Worm (Caenorhabditis elegans): ENCODE measurements around the gene C45G9.9.

C45G9.9 gene

DNA sequence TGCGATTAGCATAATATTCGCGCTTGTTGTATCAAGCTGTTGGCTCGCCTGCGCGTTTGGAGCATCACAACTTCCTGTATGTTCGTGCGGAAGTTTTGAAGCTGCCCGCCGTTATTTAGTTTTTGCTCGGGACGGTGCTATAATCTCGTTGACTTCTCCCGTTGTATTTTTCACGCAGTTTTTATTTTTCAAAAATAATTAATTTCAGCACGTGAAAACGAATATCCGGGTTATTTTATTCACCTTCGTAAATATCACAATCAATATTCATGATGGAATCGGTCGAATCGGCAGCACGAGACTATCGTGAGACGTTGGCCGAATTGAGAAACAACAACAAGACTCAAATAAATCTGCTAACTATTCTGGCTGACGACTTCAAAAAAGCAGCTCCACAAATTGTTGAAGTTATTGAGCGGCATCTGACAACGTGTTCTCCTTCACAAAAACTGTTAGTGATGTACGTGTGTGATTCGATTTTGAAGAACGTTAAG, 30.4 kb downstream of the C45G9.9 start:
- TF ChIP-seq ama-1 (optimal IDR thresholded peaks at IDR 0.05), result peak; percentile 62
- no peak for TF ChIP-seq hmbx-1 (tag; optimal IDR thresholded peaks at IDR 0.05)
- no peak for TF ChIP-seq pes-1 (GFP tag; IDR thresholded peaks at IDR 0.05)
- no peak for TF ChIP-seq hmg-4 (GFP tag; optimal IDR thresholded peaks at IDR 0.05)
- no peak for TF ChIP-seq tbx-11 (GFP tag; IDR thresholded peaks at IDR 0.05)
- no peak for TF ChIP-seq sea-1 (GFP tag; conservative IDR thresholded peaks at IDR 0.05)
- TF ChIP-seq B0310.2 (tag; optimal IDR thresholded peaks at IDR 0.05), result no peak

DNA sequence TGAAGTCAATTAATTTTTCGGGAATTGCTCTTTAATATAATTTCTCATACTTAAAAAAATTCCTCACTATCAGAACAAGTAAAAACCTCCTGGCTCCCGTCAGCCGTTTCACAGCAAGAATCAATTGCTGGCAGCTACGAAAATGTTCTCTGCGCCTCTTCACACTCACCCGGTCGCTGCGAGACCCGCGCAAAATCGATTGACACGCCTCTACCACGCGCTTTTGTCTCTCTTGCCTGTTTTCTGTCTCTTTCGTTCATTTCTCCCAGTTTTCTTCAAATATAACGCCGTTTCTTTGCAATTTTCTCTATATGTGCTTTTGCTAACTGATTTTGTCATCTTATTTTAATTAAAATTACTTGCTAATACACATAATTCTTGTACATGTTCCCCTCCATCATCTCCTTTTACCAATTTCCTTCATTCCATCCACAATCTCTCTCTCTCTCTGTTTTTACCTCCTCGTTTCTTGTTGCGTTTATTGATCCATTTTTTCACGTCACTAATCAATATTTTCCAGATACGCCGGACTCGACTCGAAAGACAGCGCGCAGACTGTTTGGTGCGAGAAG, 31.1 kb downstream of the C45G9.9 start, which contains the start of gene pcf-11:
pcf-11 (plus strand) TSS at position 522 of the 572 bp plus-strand sequence.
- peak; percentile 31 for TF ChIP-seq tra-4 (tag; optimal IDR thresholded peaks at IDR 0.05)
- TF ChIP-seq ets-7 (tag; optimal IDR thresholded peaks at IDR 0.05), result no peak

DNA sequence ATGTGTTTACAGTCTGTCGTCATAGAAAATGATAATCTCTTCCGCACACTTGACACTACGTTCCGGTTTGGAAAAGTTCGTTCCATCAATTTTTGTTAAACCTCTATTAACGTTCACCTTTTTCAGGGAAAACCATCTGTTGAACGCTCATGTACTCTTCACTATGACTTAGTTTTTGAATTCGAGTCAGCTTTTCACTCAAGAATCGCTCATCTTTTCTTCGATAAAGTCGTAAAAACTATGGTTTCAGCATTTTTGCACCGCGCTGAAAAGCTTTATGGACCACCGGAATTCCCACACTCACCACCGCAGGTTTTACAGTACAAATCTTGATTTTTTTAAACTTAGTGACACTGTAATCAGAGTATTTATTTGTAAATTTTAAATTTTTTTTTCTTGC, 32.0 kb downstream of the C45G9.9 start:
- TF ChIP-seq hmbx-1 (tag; optimal IDR thresholded peaks at IDR 0.05), result no peak
- no peak for TF ChIP-seq aly-1 (tag; optimal IDR thresholded peaks at IDR 0.05)
- no peak for TF ChIP-seq tbx-37 (GFP tag; conservative IDR thresholded peaks at IDR 0.05)

DNA sequence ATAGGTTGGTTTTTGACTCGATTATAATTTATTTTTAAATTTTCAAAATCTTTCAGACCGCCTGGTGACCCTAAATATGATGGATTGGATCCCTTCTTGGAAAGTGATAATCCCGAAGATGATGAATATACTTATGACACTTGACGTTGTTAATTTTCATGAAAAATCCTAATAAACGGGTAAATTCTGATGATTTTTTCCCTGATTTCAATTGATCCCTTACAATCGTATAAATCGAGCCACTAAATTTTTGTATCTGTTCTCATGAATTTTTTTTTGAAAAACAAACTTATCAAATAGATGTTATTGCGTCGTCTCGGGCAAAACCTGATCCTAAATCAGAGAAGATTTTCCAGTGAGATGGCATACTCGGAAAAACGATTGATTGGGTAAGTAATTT, 32.6 kb downstream of the C45G9.9 start, which contains the start of gene R144.13:
R144.13 (plus strand) TSS at position 301 of the 400 bp plus-strand sequence.
- TF ChIP-seq ama-1 (optimal IDR thresholded peaks at IDR 0.05) (no peak), ceh-13 (GFP tag; optimal IDR thresholded peaks at IDR 0.05) (no peak), ceh-36 (tag; optimal IDR thresholded peaks at IDR 0.05) (no peak), tbx-11 (GFP tag; IDR thresholded peaks at IDR 0.05) (no peak), hmbx-1 (tag; optimal IDR thresholded peaks at IDR 0.05) (no peak), sea-1 (GFP tag; conservative IDR thresholded peaks at IDR 0.05) (no peak), tra-4 (tag; optimal IDR thresholded peaks at IDR 0.05) (no peak)

DNA sequence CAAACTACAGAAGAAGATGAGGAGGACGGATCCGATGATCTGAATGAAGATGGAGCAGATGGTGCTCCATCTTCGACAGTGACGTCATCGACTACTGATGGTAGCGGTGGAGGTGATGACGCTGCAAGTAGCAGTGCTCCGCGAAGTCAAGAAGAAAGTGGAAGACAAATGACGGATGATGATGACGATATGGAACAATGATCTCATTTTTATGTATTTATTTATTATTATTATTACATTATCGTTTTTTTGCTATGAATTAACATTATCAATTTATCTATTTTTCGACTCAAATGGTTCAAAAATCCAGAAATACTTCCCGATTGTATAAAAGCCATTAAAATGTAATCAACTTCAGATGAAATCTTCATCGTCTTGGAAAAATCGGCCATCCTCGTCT, 33.9 kb downstream of the C45G9.9 start, which contains the start of gene R144.3:
R144.3 (plus strand) TSS at position 301 of the 400 bp plus-strand sequence.
- no peak for TF ChIP-seq ceh-36 (tag; optimal IDR thresholded peaks at IDR 0.05)
- no peak for TF ChIP-seq B0310.2 (tag; optimal IDR thresholded peaks at IDR 0.05)
- TF ChIP-seq tra-4 (tag; optimal IDR thresholded peaks at IDR 0.05), result no peak
- no peak for TF ChIP-seq ama-1 (optimal IDR thresholded peaks at IDR 0.05)

DNA sequence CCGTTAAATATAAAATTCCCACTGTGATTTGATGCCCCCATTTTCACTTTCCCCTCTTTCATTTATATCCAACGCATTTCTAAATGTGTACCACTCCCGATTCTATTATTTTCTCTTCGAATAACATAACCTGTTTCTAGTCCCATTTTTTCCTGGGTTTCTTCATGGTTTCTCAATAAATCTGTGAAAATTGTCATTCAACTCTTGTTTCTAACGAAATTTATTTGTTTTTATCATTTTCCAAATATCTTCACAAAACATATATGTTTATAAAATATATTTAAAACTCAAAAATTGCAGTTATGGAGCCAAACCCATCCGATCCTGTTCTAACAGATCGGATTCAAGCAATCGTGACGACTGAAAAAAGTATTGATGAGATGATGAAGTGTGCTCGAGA, 34.7 kb downstream of the C45G9.9 start, which contains the start of gene mdt-11:
mdt-11 (plus strand) TSS at position 301 of the 400 bp plus-strand sequence.
- TF ChIP-seq B0310.2 (tag; optimal IDR thresholded peaks at IDR 0.05), result no peak
- no peak for TF ChIP-seq flt-1 (GFP tag; IDR thresholded peaks at IDR 0.05)
- no peak for TF ChIP-seq hnd-1 (tag; optimal IDR thresholded peaks at IDR 0.05)
- TF ChIP-seq hmg-4 (GFP tag; optimal IDR thresholded peaks at IDR 0.05), result no peak

DNA sequence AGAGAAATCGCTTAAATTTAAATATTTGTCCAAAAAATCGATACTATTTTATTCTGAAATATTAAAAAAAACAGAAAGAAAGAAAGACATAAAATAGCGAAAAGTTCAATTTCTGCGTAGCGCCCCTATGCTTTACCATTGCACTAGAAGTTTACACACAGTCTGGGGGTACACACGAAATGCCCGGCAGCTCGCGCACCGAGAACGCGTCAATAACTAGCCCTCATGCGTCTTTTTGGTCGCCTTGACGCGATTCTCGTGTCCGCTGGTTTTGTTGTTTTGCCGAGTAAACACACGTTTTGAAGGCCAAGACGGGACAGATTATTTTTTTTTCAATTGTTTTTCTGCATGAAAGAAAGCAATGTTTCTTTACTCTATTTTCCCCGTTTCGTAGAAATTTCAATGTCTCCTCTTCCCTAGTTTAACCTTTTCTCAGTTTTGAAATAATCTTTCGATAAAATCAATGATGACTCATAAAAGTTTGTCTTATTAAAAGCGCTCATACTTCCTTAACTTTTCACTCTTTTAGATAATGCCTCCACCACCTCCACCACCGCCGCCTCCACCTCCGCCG, 37.4 kb downstream of the C45G9.9 start, which contains the start of gene wip-1:
wip-1 (plus strand) TSS at position 524 of the 574 bp plus-strand sequence.
- TF ChIP-seq hmg-4 (GFP tag; optimal IDR thresholded peaks at IDR 0.05) (peak; percentile 95), hnd-1 (tag; optimal IDR thresholded peaks at IDR 0.05) (no peak), ets-7 (tag; optimal IDR thresholded peaks at IDR 0.05) (peak; percentile 44), ama-1 (optimal IDR thresholded peaks at IDR 0.05) (no peak), ceh-13 (GFP tag; optimal IDR thresholded peaks at IDR 0.05) (peak; percentile 22), sea-1 (GFP tag; conservative IDR thresholded peaks at IDR 0.05) (0 out of 2 replicates have a peak, but pooled peaks have one; percentile 35), ceh-36 (tag; optimal IDR thresholded peaks at IDR 0.05) (no peak), F13C5.2 (tag; optimal IDR thresholded peaks at IDR 0.05) (peak; percentile 93), flt-1 (GFP tag; IDR thresholded peaks at IDR 0.05) (peak; percentile 75), B0310.2 (tag; optimal IDR thresholded peaks at IDR 0.05) (no peak), tbx-37 (GFP tag; conservative IDR thresholded peaks at IDR 0.05) (peak; percentile 67; the same call in 1 of the 2 replicates), scrt-1 (GFP tag; IDR thresholded peaks at IDR 0.05) (peak; percentile 65), tbx-11 (GFP tag; IDR thresholded peaks at IDR 0.05) (peak; percentile 67), pes-1 (GFP tag; IDR thresholded peaks at IDR 0.05) (peak; percentile 77), tra-4 (tag; optimal IDR thresholded peaks at IDR 0.05) (peak; percentile 65), aly-1 (tag; optimal IDR thresholded peaks at IDR 0.05) (peak; percentile 56), hmbx-1 (tag; optimal IDR thresholded peaks at IDR 0.05) (no peak)

DNA sequence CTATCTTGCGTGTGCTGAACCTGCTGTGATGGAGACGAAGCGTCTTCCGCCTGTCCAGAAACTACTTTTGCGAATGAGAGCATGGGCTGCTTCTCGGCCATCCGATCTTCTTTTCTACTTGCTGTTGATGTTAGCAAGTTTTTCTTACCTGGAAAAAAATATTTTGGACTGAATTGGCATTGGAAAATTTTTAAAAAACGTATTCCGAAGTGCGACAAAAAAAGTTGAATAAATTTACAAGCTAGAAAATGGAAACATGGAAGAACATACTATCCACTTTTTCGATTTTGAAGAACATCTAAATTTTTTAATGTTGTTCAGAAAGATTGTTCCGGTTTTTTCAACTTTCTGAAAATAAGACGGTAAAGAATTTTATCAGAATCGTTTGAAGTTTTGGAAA, 38.1 kb downstream of the C45G9.9 start, which contains the start of gene larp-1:
larp-1 (minus strand) TSS at position 101 of the 400 bp plus-strand sequence.
- TF ChIP-seq ets-7 (tag; optimal IDR thresholded peaks at IDR 0.05) (no peak), ceh-36 (tag; optimal IDR thresholded peaks at IDR 0.05) (no peak), pes-1 (GFP tag; IDR thresholded peaks at IDR 0.05) (no peak), B0310.2 (tag; optimal IDR thresholded peaks at IDR 0.05) (no peak), sea-1 (GFP tag; conservative IDR thresholded peaks at IDR 0.05) (no peak), tbx-11 (GFP tag; IDR thresholded peaks at IDR 0.05) (no peak), hmbx-1 (tag; optimal IDR thresholded peaks at IDR 0.05) (no peak), flt-1 (GFP tag; IDR thresholded peaks at IDR 0.05) (no peak), aly-1 (tag; optimal IDR thresholded peaks at IDR 0.05) (no peak), ama-1 (optimal IDR thresholded peaks at IDR 0.05) (no peak), scrt-1 (GFP tag; IDR thresholded peaks at IDR 0.05) (no peak), tbx-37 (GFP tag; conservative IDR thresholded peaks at IDR 0.05) (no peak), ceh-13 (GFP tag; optimal IDR thresholded peaks at IDR 0.05) (no peak), F13C5.2 (tag; optimal IDR thresholded peaks at IDR 0.05) (no peak), hmg-4 (GFP tag; optimal IDR thresholded peaks at IDR 0.05) (no peak), tra-4 (tag; optimal IDR thresholded peaks at IDR 0.05) (no peak), hnd-1 (tag; optimal IDR thresholded peaks at IDR 0.05) (no peak)
